Worm (Caenorhabditis elegans) whole organism, midembryonic: ENCODE data around the gene Y39B6A.37.

Source experiments
- T22C8.4 ChIP-seq: fragments of 200-800 bp; sonication (Bioruptor generic); IDR thresholded peaks from 2 replicates; pipeline ENCODE4 v1.3.6; 2022; ENCODE audit warnings: missing genetic modification characterization, missing compliant biosample characterization
- cog-1 ChIP-seq: sonication (generic microtip); optimal IDR thresholded peaks from 2 replicates; lab custom pipeline; 2016; ENCODE audit warnings: missing genetic modification characterization, missing compliant biosample characterization
- flt-1 ChIP-seq: fragments of 200-800 bp; sonication (Bioruptor generic); IDR thresholded peaks from 2 replicates; pipeline ENCODE4 v1.3.6; 2022; ENCODE audit warnings: missing genetic modification characterization, missing compliant biosample characterization
- klf-2 ChIP-seq: fragments of 200-800 bp; sonication (Bioruptor generic); conservative IDR thresholded peaks from 2 replicates; pipeline ENCODE4 v1.3.6; 2022; ENCODE audit warnings: missing genetic modification reagents, missing genetic modification characterization, missing compliant biosample characterization
- med-1 ChIP-seq: sonication (generic microtip); optimal IDR thresholded peaks from 2 replicates; lab custom pipeline; 2017; ENCODE audit warnings: missing genetic modification characterization, mild to moderate bottlenecking, missing compliant biosample characterization, antibody characterized with exemption, missing genetic modification reagents; ENCODE audit not compliant: insufficient read depth
- ref-1 ChIP-seq: fragments of 200-800 bp; sonication (Bioruptor generic); conservative IDR thresholded peaks from 2 replicates; pipeline ENCODE4 v1.3.6; 2022; ENCODE audit warnings: missing genetic modification reagents, missing genetic modification characterization, missing compliant biosample characterization
- tab-1 ChIP-seq: fragments of 200-800 bp; sonication (Bioruptor generic); IDR thresholded peaks from 2 replicates; pipeline ENCODE4 v1.3.6; 2022; ENCODE audit warnings: missing genetic modification characterization, missing compliant biosample characterization
- ztf-23 ChIP-seq: fragments of 200-800 bp; sonication (Bioruptor generic); IDR thresholded peaks from 2 replicates; pipeline ENCODE4 v1.3.6; 2022; ENCODE audit warnings: missing genetic modification reagents, missing genetic modification characterization, missing compliant biosample characterization
- ztf-29 ChIP-seq: fragments of 200-800 bp; sonication (Bioruptor generic); IDR thresholded peaks from 2 replicates; pipeline ENCODE4 v1.3.6; 2022; ENCODE audit warnings: missing genetic modification reagents, missing genetic modification characterization, missing compliant biosample characterization

The Y39B6A.37 gene

DNA sequence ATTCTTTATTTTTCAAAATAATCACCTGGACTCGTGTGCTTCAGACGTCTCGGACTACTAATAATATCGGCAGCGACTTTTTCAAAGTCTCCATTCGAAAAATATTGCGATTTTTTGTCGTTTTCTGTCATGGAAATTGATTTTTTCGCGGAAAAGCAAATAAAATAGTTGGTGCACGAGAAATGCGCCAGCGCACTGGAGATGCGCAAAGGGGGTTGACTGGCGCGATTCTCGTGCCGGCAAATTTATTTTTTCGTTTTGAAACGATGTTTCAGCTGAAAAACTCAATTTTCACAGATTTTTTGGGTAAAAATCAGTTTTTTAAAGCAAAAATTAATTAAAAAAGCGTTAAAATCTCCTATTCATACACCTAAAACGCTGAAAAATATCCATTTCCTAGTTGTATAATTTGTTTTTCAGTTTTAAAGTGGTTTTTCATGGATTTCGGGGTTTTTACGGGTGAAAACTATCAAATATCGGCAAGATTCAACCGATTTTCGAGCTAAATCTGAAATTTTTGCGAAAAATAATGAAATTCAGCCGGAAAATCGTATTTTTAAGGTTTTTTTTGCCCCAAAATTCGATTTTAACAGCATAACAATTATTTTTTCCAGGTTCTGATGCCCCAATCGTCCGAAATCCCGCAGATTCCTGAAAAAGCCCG, at the start of gene Y39B6A.37, which contains the start of gene reps-1:
Gene Y39B6A.37, plus strand, starts transcription at position 614 of the 664 bp plus-strand sequence.
Gene reps-1, minus strand, starts transcription at position 263 of the 664 bp plus-strand sequence.
- TF ChIP-seq klf-2 (no peak), med-1 (GFP tag; lab: Kevin White, UChicago) (no peak), flt-1 (GFP tag; lab: Robert Waterston, UW) (no peak), cog-1 (tag; lab: Kevin White, UChicago) (no peak), ztf-23 (GFP tag; lab: Robert Waterston, UW) (no peak), tab-1 (GFP tag; lab: Robert Waterston, UW) (no peak), T22C8.4 (GFP tag; lab: Robert Waterston, UW) (no peak), ref-1 (GFP tag; lab: Robert Waterston, UW) (no peak), ztf-29 (GFP tag; lab: Robert Waterston, UW) (no peak)

DNA sequence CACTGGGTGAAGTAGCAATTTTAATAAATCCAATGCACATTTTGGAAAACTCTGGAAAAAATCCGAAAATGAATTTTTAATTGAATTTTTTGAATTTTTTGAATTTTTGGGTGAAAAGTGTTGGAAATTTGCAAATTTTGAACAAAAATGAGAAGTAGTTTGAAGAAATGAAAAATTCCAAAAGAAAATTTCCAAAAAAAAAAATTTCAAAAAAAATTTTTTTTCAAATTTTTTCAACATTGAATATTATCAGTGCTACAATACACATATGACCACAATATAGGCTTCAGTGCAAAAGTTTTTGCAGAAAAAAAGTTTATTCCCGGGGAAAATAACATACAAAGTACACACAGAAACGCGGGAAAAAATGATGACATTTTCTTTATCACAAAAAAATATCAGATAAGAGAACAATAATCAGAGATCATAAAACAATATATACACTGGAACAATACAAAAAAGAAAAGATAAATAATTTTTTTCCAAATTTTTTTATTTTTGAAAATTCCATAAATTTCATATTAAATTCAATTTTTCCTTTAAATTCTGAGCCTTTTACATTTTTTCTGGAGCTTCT, 33.3 kb upstream of the Y39B6A.37 start, which contains the start of gene hrg-10:
Gene hrg-10, minus strand, starts transcription at position 51 of the 577 bp plus-strand sequence.
- TF ChIP-seq ztf-23 (GFP tag; lab: Robert Waterston, UW) (no peak), ztf-29 (GFP tag; lab: Robert Waterston, UW) (no peak), cog-1 (tag; lab: Kevin White, UChicago) (no peak), flt-1 (GFP tag; lab: Robert Waterston, UW) (no peak), T22C8.4 (GFP tag; lab: Robert Waterston, UW) (no peak)

ce11 chrV:18960072-18960471, 30.6 kb upstream of the Y39B6A.37 start, which contains the start of gene ztf-20:
TSS of gene ztf-20 (minus strand) at chrV:18960172.
- TF ChIP-seq flt-1 (GFP tag; lab: Robert Waterston, UW) (no peak), med-1 (GFP tag; lab: Kevin White, UChicago) (no peak), klf-2 (no peak), tab-1 (GFP tag; lab: Robert Waterston, UW) (no peak), ztf-29 (GFP tag; lab: Robert Waterston, UW) (no peak), cog-1 (tag; lab: Kevin White, UChicago) (no peak), T22C8.4 (GFP tag; lab: Robert Waterston, UW) (no peak), ztf-23 (GFP tag; lab: Robert Waterston, UW) (no peak), ref-1 (GFP tag; lab: Robert Waterston, UW) (no peak)

DNA sequence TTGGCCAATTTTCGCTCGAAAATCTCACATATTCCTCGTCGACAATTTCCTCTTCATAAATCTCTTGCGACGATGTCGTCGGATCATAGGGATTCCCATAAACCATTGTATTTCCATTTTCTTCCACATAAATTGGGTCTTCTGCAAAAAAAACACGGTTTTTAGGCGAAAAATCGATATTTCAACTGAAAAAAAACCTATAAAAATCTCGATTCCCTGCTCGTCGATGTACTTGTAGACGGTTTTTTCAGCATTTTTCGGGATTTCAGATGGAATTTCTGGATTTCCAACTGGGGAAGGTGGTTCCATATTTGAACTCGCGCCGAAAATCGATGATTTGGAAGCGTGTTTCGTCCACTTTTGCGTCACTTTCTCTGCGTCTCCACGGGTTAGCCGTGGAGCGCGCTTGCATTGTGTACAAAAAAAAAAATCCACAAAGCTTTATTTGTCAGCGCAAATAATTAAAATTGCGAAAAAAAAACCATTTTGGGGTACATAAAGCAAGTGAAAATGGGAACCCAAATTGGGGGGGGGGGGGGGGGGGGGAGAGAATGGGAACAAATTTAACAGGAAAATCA, 23.1 kb upstream of the Y39B6A.37 start, which contains the start of gene Y39B6A.43:
Gene Y39B6A.43, minus strand, starts transcription at position 351 of the 578 bp plus-strand sequence.
- TF ChIP-seq ztf-23 (GFP tag; lab: Robert Waterston, UW) (peak; percentile 83), tab-1 (GFP tag; lab: Robert Waterston, UW) (0 out of 2 replicates have a peak, but pooled peaks have one; percentile 62), T22C8.4 (GFP tag; lab: Robert Waterston, UW) (peak; percentile 54), klf-2 (0 out of 2 replicates have a peak, but pooled peaks have one; percentile 17), ref-1 (GFP tag; lab: Robert Waterston, UW) (no peak), med-1 (GFP tag; lab: Kevin White, UChicago) (no peak), ztf-29 (GFP tag; lab: Robert Waterston, UW) (no peak), flt-1 (GFP tag; lab: Robert Waterston, UW) (peak; percentile 88), cog-1 (tag; lab: Kevin White, UChicago) (peak; percentile 84)

- no peak for TF ChIP-seq ztf-29 (GFP tag; lab: Robert Waterston, UW)
- TF ChIP-seq tab-1 (GFP tag; lab: Robert Waterston, UW) = no peak
- TF ChIP-seq ref-1 (GFP tag; lab: Robert Waterston, UW) = no peak
- TF ChIP-seq flt-1 (GFP tag; lab: Robert Waterston, UW) = no peak
- TF ChIP-seq med-1 (GFP tag; lab: Kevin White, UChicago) = no peak
- TF ChIP-seq T22C8.4 (GFP tag; lab: Robert Waterston, UW) = no peak
- TF ChIP-seq ztf-23 (GFP tag; lab: Robert Waterston, UW) = no peak
Observed at ce11 chrV:18969590-18970105, 21.0 kb upstream of the Y39B6A.37 start, which contains the start of gene Y39B6A.42. TSS of gene Y39B6A.42 (minus strand) at chrV:18969640.

DNA sequence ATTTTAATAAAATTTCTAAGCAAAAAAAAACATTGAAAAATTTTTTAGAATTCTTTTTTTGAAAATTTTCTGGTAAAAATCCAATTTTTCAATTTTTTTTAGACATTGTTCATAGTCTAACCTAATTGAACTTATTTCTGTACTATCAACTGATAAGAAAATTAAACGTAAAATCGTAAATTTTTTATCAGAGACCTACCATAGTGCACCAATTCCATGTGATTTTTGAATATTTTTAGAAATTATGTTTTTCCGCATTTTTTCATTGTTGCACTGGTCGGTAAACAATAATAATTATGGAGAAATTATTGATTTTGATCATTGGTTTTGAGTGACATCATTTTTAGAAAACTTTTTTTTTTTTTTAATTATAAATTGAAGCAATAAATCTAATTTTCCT, 14.1 kb upstream of the Y39B6A.37 start:
- TF ChIP-seq flt-1 (GFP tag; lab: Robert Waterston, UW) (no peak), ztf-23 (GFP tag; lab: Robert Waterston, UW) (no peak), tab-1 (GFP tag; lab: Robert Waterston, UW) (no peak), ztf-29 (GFP tag; lab: Robert Waterston, UW) (no peak), ref-1 (GFP tag; lab: Robert Waterston, UW) (no peak), med-1 (GFP tag; lab: Kevin White, UChicago) (no peak), T22C8.4 (GFP tag; lab: Robert Waterston, UW) (no peak), cog-1 (tag; lab: Kevin White, UChicago) (no peak), klf-2 (no peak)

ce11 chrV:18977876-18978275, 12.8 kb upstream of the Y39B6A.37 start, which contains the start of gene Y39B6A.41:
TSS of gene Y39B6A.41 (minus strand) at chrV:18977976.
- no peak for TF ChIP-seq tab-1 (GFP tag; lab: Robert Waterston, UW)
- no peak for TF ChIP-seq klf-2

DNA sequence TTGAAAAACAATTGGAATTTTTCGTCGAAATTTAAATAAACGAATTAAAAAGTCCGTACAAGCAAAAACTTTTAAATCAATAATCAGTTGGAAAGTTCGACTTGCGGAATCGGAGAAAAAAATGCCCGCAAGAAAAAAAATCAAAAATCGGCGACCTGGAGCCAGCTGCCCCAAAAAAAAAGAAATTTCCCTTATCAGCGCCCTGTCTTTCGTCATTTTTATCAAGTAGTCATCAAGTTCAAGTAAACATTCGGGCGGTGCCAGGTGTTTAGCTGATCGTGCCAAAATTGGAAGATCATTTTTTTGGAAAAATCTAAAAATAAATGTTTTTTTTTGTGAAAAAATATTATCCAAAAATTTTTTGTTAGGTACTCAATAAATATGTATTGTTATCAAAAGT, 12.3 kb upstream of the Y39B6A.37 start:
- TF ChIP-seq flt-1 (GFP tag; lab: Robert Waterston, UW) (no peak), cog-1 (tag; lab: Kevin White, UChicago) (no peak), tab-1 (GFP tag; lab: Robert Waterston, UW) (no peak), ztf-23 (GFP tag; lab: Robert Waterston, UW) (no peak), med-1 (GFP tag; lab: Kevin White, UChicago) (no peak), ztf-29 (GFP tag; lab: Robert Waterston, UW) (no peak), klf-2 (no peak), ref-1 (GFP tag; lab: Robert Waterston, UW) (no peak), T22C8.4 (GFP tag; lab: Robert Waterston, UW) (no peak)
